Worm (Caenorhabditis elegans) whole organism, L3 larva: Measurements from ENCODE around the gene spe-36.

Experiments
- R02D3.7 ChIP-seq: fragments of 150-350 bp; optimal IDR thresholded peaks from 2 replicates; lab custom pipeline; 2014; ENCODE audit warnings: missing biosample characterization, missing genetic modification characterization
- aly-2 ChIP-seq: fragments of 150-350 bp; optimal IDR thresholded peaks from 2 replicates; lab custom pipeline; 2014; ENCODE audit warnings: missing biosample characterization, missing genetic modification characterization
- ama-1 ChIP-seq: fragments of 150-350 bp; optimal IDR thresholded peaks from 2 replicates; lab custom pipeline; 2018
- ceh-16 ChIP-seq: sonication (generic microtip); optimal IDR thresholded peaks from 2 replicates; lab custom pipeline; 2017; ENCODE audit warnings: missing biosample characterization, missing genetic modification characterization
- ceh-28 ChIP-seq: fragments of 150-350 bp; optimal IDR thresholded peaks from 2 replicates; lab custom pipeline; 2014; ENCODE audit warnings: missing biosample characterization, missing genetic modification reagents, missing genetic modification characterization
- ceh-9 ChIP-seq: sonication (generic microtip); optimal IDR thresholded peaks from 2 replicates; lab custom pipeline; 2018; ENCODE audit warnings: missing biosample characterization, missing genetic modification characterization
- daf-12 ChIP-seq: fragments of 150-350 bp; optimal IDR thresholded peaks from 2 replicates; lab custom pipeline; 2014; ENCODE audit warnings: missing biosample characterization, missing genetic modification reagents, missing genetic modification characterization
- egl-5 ChIP-seq: fragments of 150-350 bp; optimal IDR thresholded peaks from 2 replicates; lab custom pipeline; 2017; ENCODE audit warnings: missing biosample characterization, missing genetic modification reagents, missing genetic modification characterization, inconsistent platforms
- elt-1 ChIP-seq: fragments of 150-350 bp; optimal IDR thresholded peaks from 2 replicates; lab custom pipeline; 2014; ENCODE audit warnings: missing biosample characterization, missing genetic modification characterization
- elt-2 ChIP-seq: sonication (generic microtip); optimal IDR thresholded peaks from 2 replicates; lab custom pipeline; 2016; ENCODE audit warnings: missing genetic modification reagents, mild to moderate bottlenecking, missing genetic modification characterization, missing compliant biosample characterization
- elt-3 ChIP-seq, 3 experiments: fragments of 150-350 bp in 1 of 3; sonication (generic microtip) in 2 of 3; optimal IDR thresholded peaks; 2 replicates in 2 of 3; 4 replicates in 1 of 3; lab custom pipeline; 2014 to 2017; ENCODE audit warnings: missing biosample characterization in 3 of 3, missing genetic modification characterization in 3 of 3
- fkh-10 ChIP-seq: sonication (generic microtip); optimal IDR thresholded peaks from 2 replicates; lab custom pipeline; 2017; ENCODE audit warnings: missing biosample characterization, missing genetic modification reagents, missing genetic modification characterization
- fkh-2 ChIP-seq: fragments of 150-350 bp; optimal IDR thresholded peaks from 2 replicates; lab custom pipeline; 2014; ENCODE audit warnings: missing biosample characterization, missing genetic modification reagents, missing genetic modification characterization
- fos-1 ChIP-seq: fragments of 150-350 bp; optimal IDR thresholded peaks from 2 replicates; lab custom pipeline; 2014; ENCODE audit warnings: missing biosample characterization, missing genetic modification characterization
- hmg-11 ChIP-seq: sonication (generic microtip); optimal IDR thresholded peaks from 2 replicates; lab custom pipeline; 2016; ENCODE audit warnings: missing genetic modification characterization, missing compliant biosample characterization
- lsy-12 ChIP-seq: sonication (generic microtip); optimal IDR thresholded peaks from 2 replicates; lab custom pipeline; 2016; ENCODE audit warnings: mild to moderate bottlenecking, missing genetic modification characterization, missing compliant biosample characterization
- mdl-1 ChIP-seq: fragments of 150-350 bp; optimal IDR thresholded peaks from 2 replicates; lab custom pipeline; 2014; ENCODE audit warnings: missing biosample characterization, missing genetic modification characterization
- mml-1 ChIP-seq: fragments of 150-350 bp; sonication (generic microtip); optimal IDR thresholded peaks from 3 replicates; lab custom pipeline; 2014; ENCODE audit warnings: missing biosample characterization, missing genetic modification characterization
- nhr-11 ChIP-seq: fragments of 150-350 bp; optimal IDR thresholded peaks from 2 replicates; lab custom pipeline; 2014; ENCODE audit warnings: missing biosample characterization, missing genetic modification characterization
- nhr-23 ChIP-seq: fragments of 150-350 bp; optimal IDR thresholded peaks from 2 replicates; lab custom pipeline; 2014; ENCODE audit warnings: missing biosample characterization, missing genetic modification reagents, missing genetic modification characterization
- nhr-237 ChIP-seq: fragments of 150-350 bp; optimal IDR thresholded peaks from 2 replicates; lab custom pipeline; 2014; ENCODE audit warnings: missing biosample characterization, missing genetic modification characterization
- nhr-25 ChIP-seq: sonication (generic microtip); optimal IDR thresholded peaks from 2 replicates; lab custom pipeline; 2017; ENCODE audit warnings: missing biosample characterization, missing genetic modification characterization
- nhr-28 ChIP-seq: fragments of 150-350 bp; optimal IDR thresholded peaks from 2 replicates; lab custom pipeline; 2014; ENCODE audit warnings: missing biosample characterization, missing genetic modification characterization
- nhr-43 ChIP-seq: sonication (generic microtip); optimal IDR thresholded peaks from 2 replicates; lab custom pipeline; 2016; ENCODE audit warnings: mild to moderate bottlenecking, missing genetic modification characterization, missing compliant biosample characterization; ENCODE audit not compliant: poor library complexity, severe bottlenecking
- nhr-76 ChIP-seq: fragments of 150-350 bp; sonication (generic microtip); optimal IDR thresholded peaks from 5 replicates; lab custom pipeline; 2014; ENCODE audit warnings: missing biosample characterization, missing genetic modification characterization
- pha-4 ChIP-seq: fragments of 150-350 bp; optimal IDR thresholded peaks from 2 replicates; lab custom pipeline; 2014; ENCODE audit warnings: missing biosample characterization, missing genetic modification reagents, missing genetic modification characterization
- pqm-1 ChIP-seq: fragments of 150-350 bp; optimal IDR thresholded peaks from 2 replicates; lab custom pipeline; 2017; ENCODE audit warnings: missing biosample characterization, missing genetic modification characterization, inconsistent platforms
- sea-2 ChIP-seq: fragments of 150-350 bp; sonication (generic microtip); optimal IDR thresholded peaks from 4 replicates; lab custom pipeline; 2014; ENCODE audit warnings: missing biosample characterization, missing genetic modification reagents, missing genetic modification characterization
- skn-1 ChIP-seq: fragments of 150-350 bp; optimal IDR thresholded peaks from 2 replicates; lab custom pipeline; 2014; ENCODE audit warnings: missing biosample characterization, missing genetic modification characterization
- snpc-4 ChIP-seq: fragments of 150-350 bp; optimal IDR thresholded peaks from 2 replicates; lab custom pipeline; 2014; ENCODE audit warnings: missing biosample characterization, missing genetic modification characterization
- tbx-2 ChIP-seq: sonication (generic microtip); optimal IDR thresholded peaks from 2 replicates; lab custom pipeline; 2016; ENCODE audit warnings: mild to moderate bottlenecking, missing genetic modification characterization, missing compliant biosample characterization
- unc-39 ChIP-seq: sonication (generic microtip); optimal IDR thresholded peaks from 4 replicates; lab custom pipeline; 2017; ENCODE audit warnings: missing biosample characterization, missing genetic modification characterization
- unc-62 ChIP-seq: fragments of 150-350 bp; sonication (generic microtip); optimal IDR thresholded peaks from 4 replicates; lab custom pipeline; 2014; ENCODE audit warnings: missing biosample characterization, missing genetic modification reagents, missing genetic modification characterization
- zag-1 ChIP-seq: fragments of 150-350 bp; optimal IDR thresholded peaks from 2 replicates; lab custom pipeline; 2014; ENCODE audit warnings: missing biosample characterization, missing genetic modification characterization
- ztf-4 ChIP-seq: fragments of 150-350 bp; optimal IDR thresholded peaks from 2 replicates; lab custom pipeline; 2014; ENCODE audit warnings: missing biosample characterization, missing genetic modification characterization

spe-36 gene

ce11 chrIV:11631750-11632149 is 39.7 kb upstream of the spe-36 start, which contains the start of gene F58B3.4:
TSS of gene F58B3.4 (minus strand) at chrIV:11631850.
- no peak for TF ChIP-seq nhr-237 (tag; lab: Kevin White, UChicago)
- no peak for TF ChIP-seq sea-2
- no peak for TF ChIP-seq ceh-9 (tag; lab: Kevin White, UChicago)
- no peak for TF ChIP-seq snpc-4 (tag; lab: Kevin White, UChicago)
- TF ChIP-seq tbx-2 = no peak
- no peak for TF ChIP-seq elt-1
- TF ChIP-seq lsy-12 (tag; lab: Kevin White, UChicago) = no peak
- TF ChIP-seq elt-2 = no peak
- no peak for TF ChIP-seq mml-1 (tag; lab: Kevin White, UChicago)
- TF ChIP-seq pqm-1 (tag; lab: Kevin White, UChicago) = no peak
- no peak for TF ChIP-seq mdl-1
- TF ChIP-seq nhr-76 = no peak
- TF ChIP-seq nhr-11 (tag; lab: Kevin White, UChicago) = no peak
- TF ChIP-seq, all 47 proteins: peak for 0

- TF ChIP-seq pqm-1 (tag; lab: Kevin White, UChicago) = peak; percentile 29
- no peak for TF ChIP-seq daf-12 (tag; lab: Kevin White, UChicago)
- no peak for TF ChIP-seq pha-4 (tag; lab: Kevin White, UChicago)
- TF ChIP-seq aly-2 (tag; lab: Kevin White, UChicago) = no peak
- TF ChIP-seq nhr-43 (tag; lab: Kevin White, UChicago) = no peak
- TF ChIP-seq nhr-23 = no peak
- no peak for TF ChIP-seq mdl-1
- no peak for TF ChIP-seq ztf-4 (tag; lab: Kevin White, UChicago)
- TF ChIP-seq elt-2 = peak; percentile 7
- no peak for TF ChIP-seq R02D3.7 (tag; lab: Kevin White, UChicago)
Observed at ce11 chrIV:11627847-11628246, 35.8 kb upstream of the spe-36 start, which contains the start of gene lys-6. TSS of gene lys-6 (minus strand) at chrIV:11627947.

- peak; percentile 7 for TF ChIP-seq elt-2
- no peak for TF ChIP-seq elt-3 (tag; optimal IDR thresholded peaks at IDR 0.05; lab: Kevin White, UChicago)
Observed at ce11 chrIV:11625482-11625881, 33.4 kb upstream of the spe-36 start, which contains the start of gene lys-5. TSS of gene lys-5 (minus strand) at chrIV:11625582.

- no peak for TF ChIP-seq nhr-43 (tag; lab: Kevin White, UChicago)
- TF ChIP-seq skn-1 (tag; lab: Kevin White, UChicago) = no peak
- no peak for TF ChIP-seq ceh-28 (tag; lab: Kevin White, UChicago)
- no peak for TF ChIP-seq aly-2 (tag; lab: Kevin White, UChicago)
- TF ChIP-seq zag-1 (tag; lab: Kevin White, UChicago) = no peak
- peak; percentile 13 for TF ChIP-seq pha-4 (tag; lab: Kevin White, UChicago)
- no peak for TF ChIP-seq unc-62 (GFP tag; lab: Kevin White, UChicago)
- TF ChIP-seq fkh-10 (GFP tag; lab: Kevin White, UChicago) = no peak
- TF ChIP-seq nhr-25 (tag; lab: Kevin White, UChicago) = no peak
- no peak for TF ChIP-seq hmg-11 (tag; lab: Kevin White, UChicago)
- peak; percentile 74 for TF ChIP-seq pqm-1 (tag; lab: Kevin White, UChicago)
- TF ChIP-seq unc-39 (tag; lab: Kevin White, UChicago) = no peak
- TF ChIP-seq ceh-16 (tag; lab: Kevin White, UChicago) = no peak
- no peak for TF ChIP-seq fkh-2 (tag; lab: Kevin White, UChicago)
- no peak for TF ChIP-seq R02D3.7 (tag; lab: Kevin White, UChicago)
- TF ChIP-seq fos-1 (tag; lab: Kevin White, UChicago) = no peak
- TF ChIP-seq lsy-12 (tag; lab: Kevin White, UChicago) = no peak
- TF ChIP-seq egl-5 = no peak
- TF ChIP-seq elt-2 = peak; percentile 77
Observed at ce11 chrIV:11623759-11624287, 31.8 kb upstream of the spe-36 start.

- TF ChIP-seq ama-1 (lab: Kevin White, UChicago) (no peak), nhr-28 (tag; lab: Kevin White, UChicago) (no peak), unc-62 (GFP tag; lab: Kevin White, UChicago) (no peak), skn-1 (tag; lab: Kevin White, UChicago) (no peak), elt-2 (peak; percentile 82), zag-1 (tag; lab: Kevin White, UChicago) (no peak), mdl-1 (no peak), pqm-1 (tag; lab: Kevin White, UChicago) (peak; percentile 75)
- TF ChIP-seq, all 47 proteins: peak for 2
Observed at ce11 chrIV:11623060-11623459, 31.0 kb upstream of the spe-36 start, which contains the start of gene lys-4. TSS of gene lys-4 (minus strand) at chrIV:11623174.
